Worm (Caenorhabditis elegans) whole organism, late embryonic: Measurements from ENCODE around the gene srv-24.

Source experiments
- ceh-19 ChIP-seq: fragments of 200-800 bp; sonication (Bioruptor generic); optimal IDR thresholded peaks from 2 replicates; lab custom pipeline; 2018; ENCODE audit warnings: mild to moderate bottlenecking, missing genetic modification characterization, missing compliant biosample characterization
- fkh-10 ChIP-seq: fragments of 150-350 bp; optimal IDR thresholded peaks from 2 replicates; lab custom pipeline; 2014; ENCODE audit warnings: missing biosample characterization, missing genetic modification reagents, missing genetic modification characterization
- nhr-11 ChIP-seq: fragments of 150-350 bp; optimal IDR thresholded peaks from 2 replicates; lab custom pipeline; 2014; ENCODE audit warnings: missing biosample characterization, missing genetic modification characterization
- odd-2 ChIP-seq: sonication (generic microtip); optimal IDR thresholded peaks from 2 replicates; lab custom pipeline; 2017; ENCODE audit warnings: antibody characterized with exemption, mild to moderate bottlenecking, missing genetic modification characterization, missing compliant biosample characterization

ce11 chrIV:6266499-6266898 is 24.1 kb downstream of the srv-24 start, which contains the start of gene srv-29:
- no peak for TF ChIP-seq ceh-19 (GFP tag; lab: Kevin White, UChicago)
- TF ChIP-seq nhr-11: no peak
- TF ChIP-seq odd-2 (tag; lab: Kevin White, UChicago): no peak
- no peak for TF ChIP-seq fkh-10 (GFP tag; lab: Kevin White, UChicago)
